Worm (Caenorhabditis elegans): ENCODE measurements around the gene nhr-143.

DNA sequence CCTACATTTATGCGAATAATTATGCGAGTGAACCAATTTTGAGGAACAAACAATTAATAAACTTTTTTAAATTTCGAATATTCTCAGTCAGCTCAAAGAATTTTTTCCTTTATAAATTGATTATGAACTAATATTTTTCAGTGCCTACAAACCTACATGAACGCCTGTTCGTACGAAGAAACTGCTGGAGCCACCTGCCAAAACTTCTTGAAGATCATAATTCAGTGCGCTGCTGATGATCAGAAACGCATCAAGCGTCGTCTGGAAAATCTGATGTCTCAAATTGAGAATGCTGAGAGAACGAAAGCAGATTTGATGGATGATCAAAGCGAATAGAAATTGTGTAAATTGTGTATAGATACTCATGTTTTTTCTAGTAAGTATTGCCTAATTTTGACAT is 35.8 kb downstream of the nhr-143 start:
- TF ChIP-seq ceh-36 (tag; optimal IDR thresholded peaks at IDR 0.05), result no peak
- no peak for TF ChIP-seq ama-1 (optimal IDR thresholded peaks at IDR 0.05)
- no peak for TF ChIP-seq tbx-37 (GFP tag; conservative IDR thresholded peaks at IDR 0.05)
